Fruit fly (Drosophila melanogaster) whole organism, wandering third instar larva: ENCODE results near the gene CG33941.
A peak's percentile ranks its signal among the peaks of the same experiment; 100 is the strongest.

Source experiments
- Abd-B ChIP-seq: fragments of >200 bp; optimal IDR thresholded peaks from 2 replicates; lab custom pipeline; 2017; ENCODE audit warnings: missing biosample characterization, missing genetic modification characterization
- CG32264 ChIP-seq: fragments of 200-800 bp; sonication (Bioruptor generic); optimal IDR thresholded peaks from 2 replicates; lab custom pipeline; 2016; ENCODE audit warnings: missing biosample characterization, missing genetic modification characterization
- CG9705 ChIP-seq: fragments of 200-800 bp; sonication (Bioruptor generic); optimal IDR thresholded peaks from 2 replicates; lab custom pipeline; 2018; ENCODE audit warnings: missing biosample characterization, mild to moderate bottlenecking, missing genetic modification characterization
- CrebA ChIP-seq: fragments of 200-800 bp; sonication (Bioruptor generic); optimal IDR thresholded peaks from 2 replicates; lab custom pipeline; 2016; ENCODE audit warnings: missing biosample characterization, mild to moderate bottlenecking, missing genetic modification characterization, borderline replicate concordance
- Dfd ChIP-seq: fragments of >200 bp; optimal IDR thresholded peaks from 2 replicates; lab custom pipeline; 2017; ENCODE audit warnings: missing biosample characterization, missing genetic modification characterization
- Dif ChIP-seq: fragments of 200-275, 200-300 bp; sonication (Bioruptor generic); optimal IDR thresholded peaks from 2 replicates; lab custom pipeline; 2018; ENCODE audit warnings: missing biosample characterization, missing genetic modification characterization; ENCODE audit not compliant: partially characterized antibody
- GATAd ChIP-seq: sonication (Bioruptor generic); optimal IDR thresholded peaks from 2 replicates; lab custom pipeline; 2016; ENCODE audit warnings: missing biosample characterization, missing genetic modification characterization
- HLH106 ChIP-seq: fragments of 200-800 bp; optimal IDR thresholded peaks from 3 replicates; lab custom pipeline; 2019; ENCODE audit warnings: missing biosample characterization, mild to moderate bottlenecking, missing genetic modification characterization, moderate library complexity
- Hnf4 ChIP-seq: fragments of 200-800 bp; sonication (Bioruptor generic); optimal IDR thresholded peaks from 2 replicates; lab custom pipeline; 2016; ENCODE audit warnings: missing biosample characterization, mild to moderate bottlenecking, missing genetic modification characterization
- Hr83 ChIP-seq: fragments of 200-300 bp; sonication (Bioruptor generic); optimal IDR thresholded peaks from 2 replicates; lab custom pipeline; 2016; ENCODE audit warnings: missing biosample characterization, mild to moderate bottlenecking, missing genetic modification characterization, moderate library complexity; ENCODE audit not compliant: poor library complexity, severe bottlenecking
- Mio ChIP-seq: sonication (Bioruptor generic); optimal IDR thresholded peaks from 2 replicates; lab custom pipeline; 2016; ENCODE audit warnings: missing biosample characterization, missing genetic modification characterization
- Myc ChIP-seq: fragments of >200 bp; optimal IDR thresholded peaks from 2 replicates; lab custom pipeline; 2017
- N ChIP-seq: fragments of >200 bp; optimal IDR thresholded peaks from 2 replicates; lab custom pipeline; 2018; ENCODE audit warnings: missing biosample characterization, missing external identifiers, missing genetic modification characterization
- OdsH ChIP-seq: fragments of 200-800 bp; sonication (Bioruptor generic); optimal IDR thresholded peaks from 2 replicates; lab custom pipeline; 2016; ENCODE audit warnings: missing biosample characterization, mild to moderate bottlenecking, missing genetic modification characterization
- Rel ChIP-seq, 2 experiments: fragments of 200-800 bp; sonication (Bioruptor generic) in 1 of 2; optimal IDR thresholded peaks; 2 replicates in 1 of 2; 3 replicates in 1 of 2; lab custom pipeline; 2016 to 2019; ENCODE audit warnings: mild to moderate bottlenecking in 2 of 2, missing biosample characterization in 2 of 2, missing genetic modification characterization in 2 of 2, moderate library complexity in 1 of 2
- Sp1 ChIP-seq: fragments of 200-800 bp; sonication (Bioruptor generic); optimal IDR thresholded peaks from 3 replicates; lab custom pipeline; 2019; ENCODE audit warnings: missing biosample characterization, mild to moderate bottlenecking, missing genetic modification characterization, moderate library complexity
- Vsx2 ChIP-seq: fragments of 200-300, 225-300 bp; sonication (Bioruptor generic); optimal IDR thresholded peaks from 2 replicates; lab custom pipeline; 2018; ENCODE audit warnings: missing biosample characterization, missing genetic modification characterization; ENCODE audit not compliant: partially characterized antibody
- brk ChIP-seq: fragments of 200-800 bp; sonication (Bioruptor generic); optimal IDR thresholded peaks from 2 replicates; lab custom pipeline; 2016; ENCODE audit warnings: missing biosample characterization, mild to moderate bottlenecking, missing genetic modification characterization
- dl ChIP-seq, 2 experiments: fragments of 175-275, 200-275 bp in 1 of 2; fragments of 200-275 bp in 1 of 2; sonication (Bioruptor generic); optimal IDR thresholded peaks; lab custom pipeline; 2018; ENCODE audit warnings: mild to moderate bottlenecking in 2 of 2, missing biosample characterization in 2 of 2, missing genetic modification characterization in 2 of 2, moderate library complexity in 2 of 2; ENCODE audit not compliant: partially characterized antibody in 2 of 2, insufficient read depth in 1 of 2
- dmrt93B ChIP-seq: fragments of 200-800 bp; sonication (Bioruptor generic); optimal IDR thresholded peaks from 2 replicates; lab custom pipeline; 2018; ENCODE audit warnings: missing biosample characterization, mild to moderate bottlenecking, missing genetic modification characterization
- dsf ChIP-seq: sonication (Bioruptor generic); optimal IDR thresholded peaks from 2 replicates; lab custom pipeline; 2016; ENCODE audit warnings: missing biosample characterization, missing genetic modification characterization, borderline replicate concordance
- ey ChIP-seq: fragments of 200-800 bp; sonication (Bioruptor generic); optimal IDR thresholded peaks from 2 replicates; lab custom pipeline; 2016; ENCODE audit warnings: missing biosample characterization, missing genetic modification characterization
- fru ChIP-seq: fragments of 200-800 bp; sonication (Bioruptor generic); optimal IDR thresholded peaks from 3 replicates; lab custom pipeline; 2016; ENCODE audit warnings: missing biosample characterization, mild to moderate bottlenecking, missing genetic modification characterization
- h ChIP-seq: fragments of 200-800 bp; sonication (Bioruptor generic); optimal IDR thresholded peaks from 3 replicates; lab custom pipeline; 2016; ENCODE audit warnings: missing biosample characterization, mild to moderate bottlenecking, missing genetic modification characterization
- jim ChIP-seq: fragments of 175-275, 200-325 bp; sonication (Bioruptor generic); optimal IDR thresholded peaks from 2 replicates; lab custom pipeline; 2016; ENCODE audit warnings: missing biosample characterization, mild to moderate bottlenecking, missing genetic modification characterization
- pan ChIP-seq: fragments of >200 bp; optimal IDR thresholded peaks from 2 replicates; lab custom pipeline; 2017
- rgr ChIP-seq: fragments of 200-800 bp; sonication (Bioruptor generic); optimal IDR thresholded peaks from 3 replicates; lab custom pipeline; 2016; ENCODE audit warnings: missing biosample characterization, mild to moderate bottlenecking, missing genetic modification characterization
- sage ChIP-seq: fragments of 200-800 bp; sonication (Bioruptor generic); optimal IDR thresholded peaks from 2 replicates; lab custom pipeline; 2016; ENCODE audit warnings: missing biosample characterization, mild to moderate bottlenecking, missing genetic modification characterization
- usp ChIP-seq: fragments of >200 bp; optimal IDR thresholded peaks from 2 replicates; lab custom pipeline; 2017; ENCODE audit warnings: missing biosample characterization, missing genetic modification characterization
- woc ChIP-seq: sonication (Bioruptor generic); optimal IDR thresholded peaks from 2 replicates; lab custom pipeline; 2016; ENCODE audit warnings: missing biosample characterization, mild to moderate bottlenecking, missing genetic modification characterization

The CG33941 gene

DNA sequence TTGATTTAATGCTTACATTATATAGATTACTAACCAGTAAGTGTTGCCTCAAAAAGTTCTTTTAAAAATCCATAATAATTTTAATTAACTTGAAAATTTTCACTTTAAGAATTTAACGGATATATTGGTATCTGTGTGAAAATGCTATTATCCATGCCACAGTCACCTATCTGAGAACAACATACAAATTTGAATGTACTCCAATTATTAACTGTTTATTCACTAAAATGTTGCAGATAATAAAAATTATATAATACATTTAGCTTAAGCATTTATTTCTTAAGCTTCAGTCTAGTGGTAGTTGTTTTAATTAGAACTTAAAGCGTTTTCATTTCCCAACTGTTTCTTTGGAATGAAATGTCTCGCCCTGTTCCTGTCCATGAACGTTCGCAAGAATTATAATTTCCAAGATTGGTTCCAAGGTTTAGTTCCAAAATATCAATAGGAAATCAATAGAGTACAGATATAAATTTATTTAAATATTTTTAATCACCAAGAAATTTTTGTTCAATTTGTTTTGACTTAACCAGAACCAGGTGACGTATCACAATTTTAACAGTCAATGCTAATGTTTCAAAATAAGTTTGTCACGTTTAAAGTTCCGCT lies 22.1 kb upstream of the CG33941 start, which contains the start of gene CaMKI:
TSS of gene CaMKI (plus strand) at position 392 of the 606 bp plus-strand sequence.
- TF ChIP-seq woc (peak; percentile 1), sage (GFP tag; lab: Kevin White, UChicago) (no peak), N (peak; percentile 79)

DNA sequence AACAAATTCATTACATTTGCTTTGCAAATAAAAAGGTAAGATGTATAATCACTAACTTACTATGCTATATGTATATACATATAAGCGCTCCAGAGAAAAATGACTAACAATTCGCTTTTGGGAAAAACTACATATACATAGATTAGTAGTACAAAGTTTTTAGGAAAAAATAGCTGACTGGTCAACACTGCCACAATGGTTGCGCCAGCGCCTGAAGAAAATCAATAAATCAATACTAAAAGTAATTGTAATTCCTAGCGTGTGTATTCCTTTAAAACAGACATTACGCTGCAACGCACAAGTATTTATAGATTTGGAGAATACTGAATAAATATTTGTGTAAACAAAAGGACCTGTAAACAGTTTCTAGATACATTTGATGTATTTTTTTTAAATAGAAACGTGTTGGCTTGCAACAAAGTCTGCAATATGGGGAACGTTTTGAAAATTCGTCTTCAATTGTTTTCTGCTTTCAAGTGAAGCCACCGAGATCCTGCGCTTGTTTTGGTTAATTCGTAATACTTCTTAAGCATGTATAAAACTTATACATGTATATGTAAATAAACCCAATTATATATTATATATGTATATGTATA lies 21.3 kb upstream of the CG33941 start:
- TF ChIP-seq jim (GFP tag; lab: Kevin White, UChicago) = no peak
- TF ChIP-seq rgr (GFP tag; lab: Kevin White, UChicago) = no peak
- no peak for TF ChIP-seq pan
- peak; percentile 10 for TF ChIP-seq sage (GFP tag; lab: Kevin White, UChicago)
- TF ChIP-seq Dfd (GFP tag; lab: Kevin White, UChicago) = no peak
- TF ChIP-seq woc = peak; percentile 33
- peak; percentile 53 for TF ChIP-seq Myc (lab: Kevin White, UChicago)
- TF ChIP-seq Sp1 (GFP tag; lab: Kevin White, UChicago) = no peak

DNA sequence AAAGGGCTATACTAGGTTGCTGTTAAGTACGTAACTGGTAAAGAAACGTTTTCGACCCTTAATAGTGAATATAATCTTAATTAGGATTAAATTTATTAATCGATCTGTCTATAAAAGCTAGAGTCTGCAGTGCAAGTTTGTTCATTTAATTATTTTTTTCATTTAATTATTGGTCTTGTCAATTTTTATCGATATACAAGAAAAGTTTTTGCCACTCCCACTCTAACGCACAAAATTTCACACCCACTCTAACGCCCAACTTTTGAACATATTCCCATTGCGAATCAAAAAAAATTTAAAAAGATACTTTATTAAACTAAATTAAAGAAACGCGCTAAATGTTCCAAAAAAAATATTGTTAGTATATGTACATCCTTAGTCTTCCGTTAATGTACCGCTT lies 19.2 kb upstream of the CG33941 start:
- TF ChIP-seq woc (no peak), OdsH (GFP tag; lab: Kevin White, UChicago) (no peak), GATAd (GFP tag; lab: Kevin White, UChicago) (no peak), ey (GFP tag; lab: Kevin White, UChicago) (no peak), CrebA (GFP tag; lab: Kevin White, UChicago) (no peak), dsf (GFP tag; lab: Kevin White, UChicago) (no peak), rgr (GFP tag; lab: Kevin White, UChicago) (no peak), CG32264 (no peak), h (GFP tag; lab: Kevin White, UChicago) (no peak), HLH106 (tag; lab: Kevin White, UChicago) (no peak), sage (GFP tag; lab: Kevin White, UChicago) (no peak), Sp1 (GFP tag; lab: Kevin White, UChicago) (no peak), fru (GFP tag; lab: Kevin White, UChicago) (no peak)

DNA sequence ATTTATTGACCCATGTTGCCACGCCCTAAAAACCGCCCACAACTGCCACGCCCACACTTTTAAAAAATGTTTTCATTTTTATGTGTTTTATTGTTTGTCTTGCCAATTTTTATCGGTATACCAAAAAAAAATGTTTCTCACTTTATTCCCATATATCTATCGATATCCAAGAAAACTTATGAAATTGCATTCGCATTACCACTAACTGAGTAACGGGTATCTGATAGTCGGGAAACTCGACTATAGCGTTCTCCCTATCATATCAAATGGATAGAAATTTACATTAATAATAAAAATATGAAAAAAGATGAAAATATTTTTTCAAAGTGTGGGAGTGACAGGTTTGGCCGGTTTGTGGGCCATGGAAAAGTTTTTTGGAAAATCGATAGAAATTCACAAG lies 18.3 kb upstream of the CG33941 start:
- TF ChIP-seq Hr83 (no peak), CG32264 (no peak), sage (GFP tag; lab: Kevin White, UChicago) (no peak), pan (no peak), dl (GFP tag; optimal IDR thresholded peaks at IDR 0.05; lab: Kevin White, UChicago; ENCODE audit: insufficient read depth in 1 of 2, partially characterized antibody in 2 of 2) (no peak), Vsx2 (no peak), Rel (GFP tag; optimal IDR thresholded peaks at IDR 0.05; lab: Kevin White, UChicago) (no peak), Rel (tag; optimal IDR thresholded peaks at IDR 0.05; lab: Kevin White, UChicago) (no peak), dmrt93B (GFP tag; lab: Kevin White, UChicago) (no peak), h (GFP tag; lab: Kevin White, UChicago) (no peak), brk (GFP tag; lab: Kevin White, UChicago) (no peak), CG9705 (GFP tag; lab: Kevin White, UChicago) (no peak), Mio (GFP tag; lab: Kevin White, UChicago) (no peak), jim (GFP tag; lab: Kevin White, UChicago) (no peak), Sp1 (GFP tag; lab: Kevin White, UChicago) (no peak), usp (no peak), CrebA (GFP tag; lab: Kevin White, UChicago) (no peak)
- TF ChIP-seq, all 38 proteins: peak for 0

DNA sequence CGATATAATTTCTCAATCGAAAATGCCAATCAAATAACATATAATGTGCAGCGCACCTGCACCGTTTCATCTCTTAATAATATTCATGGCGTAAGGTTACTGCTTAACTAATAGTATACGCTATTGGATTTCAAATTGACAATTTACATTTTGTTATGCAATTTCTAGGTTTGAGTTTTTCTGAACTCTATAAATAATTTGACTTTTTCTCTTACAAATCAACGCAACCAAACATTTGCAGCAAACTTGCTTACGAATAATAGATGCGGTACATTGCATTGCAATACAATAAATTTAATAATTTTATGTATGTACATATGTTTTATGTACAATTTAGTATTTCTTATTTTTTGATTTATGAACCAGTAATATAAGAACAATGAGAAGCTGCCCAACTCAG lies 14.0 kb upstream of the CG33941 start:
- TF ChIP-seq HLH106 (tag; lab: Kevin White, UChicago) = no peak
- TF ChIP-seq sage (GFP tag; lab: Kevin White, UChicago) = no peak
- no peak for TF ChIP-seq Sp1 (GFP tag; lab: Kevin White, UChicago)
- TF ChIP-seq Mio (GFP tag; lab: Kevin White, UChicago) = no peak
- no peak for TF ChIP-seq brk (GFP tag; lab: Kevin White, UChicago)
- no peak for TF ChIP-seq Abd-B
- TF ChIP-seq dmrt93B (GFP tag; lab: Kevin White, UChicago) = no peak
- no peak for TF ChIP-seq CG9705 (GFP tag; lab: Kevin White, UChicago)
- no peak for TF ChIP-seq Hnf4 (GFP tag; lab: Kevin White, UChicago)
- TF ChIP-seq woc = no peak
- no peak for TF ChIP-seq usp
- no peak for TF ChIP-seq h (GFP tag; lab: Kevin White, UChicago)
- TF ChIP-seq Vsx2 = no peak
- no peak for TF ChIP-seq pan
- no peak for TF ChIP-seq Myc (lab: Kevin White, UChicago)
- TF ChIP-seq rgr (GFP tag; lab: Kevin White, UChicago) = no peak
- no peak for TF ChIP-seq Rel (GFP tag; optimal IDR thresholded peaks at IDR 0.05; lab: Kevin White, UChicago)
- no peak for TF ChIP-seq Rel (tag; optimal IDR thresholded peaks at IDR 0.05; lab: Kevin White, UChicago)
- no peak for TF ChIP-seq Dif (GFP tag; lab: Kevin White, UChicago)
